Fruit fly (Drosophila melanogaster) whole organism, prepupa: ENCODE data around the gene CG15728.

ENCODE experiments used
- Blimp-1 ChIP-seq: fragments of 200-800 bp; sonication (Bioruptor generic); optimal IDR thresholded peaks from 3 replicates; lab custom pipeline; 2017; ENCODE audit warnings: missing biosample characterization, missing genetic modification characterization, mild to moderate bottlenecking, moderate library complexity, missing genetic modification reagents
- CG10631 ChIP-seq: fragments of 200-800 bp; sonication (Bioruptor generic); optimal IDR thresholded peaks from 2 replicates; lab custom pipeline; 2016; ENCODE audit warnings: missing biosample characterization, missing genetic modification characterization
- CG11294 ChIP-seq: fragments of 200-800 bp; sonication (Bioruptor generic); IDR thresholded peaks from 2 replicates; pipeline ENCODE4 v1.3.6; 2022; ENCODE audit warnings: missing biosample characterization, missing genetic modification characterization
- CG11902 ChIP-seq: fragments of 200-800 bp; sonication (Bioruptor generic); optimal IDR thresholded peaks from 3 replicates; lab custom pipeline; 2016; ENCODE audit warnings: missing biosample characterization, missing genetic modification characterization
- CG15336 ChIP-seq: fragments of 200-800 bp; sonication (Bioruptor generic); IDR thresholded peaks from 2 replicates; pipeline ENCODE4 v1.3.6; 2022; ENCODE audit warnings: missing biosample characterization, missing genetic modification characterization
- CG1621 ChIP-seq: fragments of 200-800 bp; sonication (Bioruptor generic); optimal IDR thresholded peaks from 3 replicates; lab custom pipeline; 2018; ENCODE audit warnings: missing biosample characterization, mild to moderate bottlenecking, missing genetic modification characterization
- CG16779 ChIP-seq: fragments of 200-800 bp; sonication (Bioruptor generic); optimal IDR thresholded peaks from 3 replicates; lab custom pipeline; 2017; ENCODE audit warnings: missing biosample characterization, mild to moderate bottlenecking, missing genetic modification characterization
- CG31627 ChIP-seq: fragments of 200-800 bp; sonication (Bioruptor generic); optimal IDR thresholded peaks from 3 replicates; lab custom pipeline; 2016; ENCODE audit warnings: missing biosample characterization, missing genetic modification characterization
- CG3919 ChIP-seq: fragments of 200-800 bp; sonication (Bioruptor generic); optimal IDR thresholded peaks from 3 replicates; lab custom pipeline; 2016; ENCODE audit warnings: missing biosample characterization, missing genetic modification characterization
- CG6163 ChIP-seq: fragments of 200-800 bp; sonication (Bioruptor generic); IDR thresholded peaks from 3 replicates; pipeline ENCODE4 v1.3.6; 2022; ENCODE audit warnings: missing biosample characterization, missing genetic modification characterization
- CG6276 ChIP-seq: fragments of 200-800 bp; sonication (Bioruptor generic); optimal IDR thresholded peaks from 2 replicates; lab custom pipeline; 2017; ENCODE audit warnings: missing biosample characterization, mild to moderate bottlenecking, missing genetic modification characterization
- CG6792 ChIP-seq: fragments of 200-800 bp; sonication (Bioruptor generic); optimal IDR thresholded peaks from 3 replicates; lab custom pipeline; 2016; ENCODE audit warnings: missing biosample characterization, missing genetic modification characterization
- CG6854 ChIP-seq: fragments of 200-800 bp; sonication (Bioruptor generic); optimal IDR thresholded peaks from 2 replicates; lab custom pipeline; 2017; ENCODE audit warnings: missing biosample characterization, mild to moderate bottlenecking, missing genetic modification characterization
- CG7368 ChIP-seq: fragments of 200-800 bp; sonication (Bioruptor generic); optimal IDR thresholded peaks from 3 replicates; lab custom pipeline; 2016; ENCODE audit warnings: missing biosample characterization, missing genetic modification characterization
- CG8119 ChIP-seq: fragments of 200-800 bp; sonication (Bioruptor generic); IDR thresholded peaks from 3 replicates; pipeline ENCODE4 v1.3.6; 2022; ENCODE audit warnings: missing biosample characterization, missing genetic modification characterization
- CG8632 ChIP-seq: fragments of 200-800 bp; sonication (Bioruptor generic); optimal IDR thresholded peaks from 3 replicates; lab custom pipeline; 2016; ENCODE audit warnings: missing biosample characterization, missing genetic modification characterization
- CG9139 ChIP-seq: fragments of 200-800 bp; sonication (Bioruptor generic); optimal IDR thresholded peaks from 3 replicates; lab custom pipeline; 2017; ENCODE audit warnings: missing biosample characterization, mild to moderate bottlenecking, missing genetic modification characterization
- Eip78C ChIP-seq: fragments of 200-800 bp; sonication (Bioruptor generic); peaks from one replicate; lab custom pipeline; 2016; ENCODE audit warnings: missing biosample characterization, missing genetic modification characterization
- Eip93F ChIP-seq: fragments of 200-800 bp; sonication (Bioruptor generic); optimal IDR thresholded peaks from 2 replicates; lab custom pipeline; 2016; ENCODE audit warnings: missing biosample characterization, mild to moderate bottlenecking, missing genetic modification characterization
- Ets21C ChIP-seq: fragments of 200-800 bp; sonication (Bioruptor generic); optimal IDR thresholded peaks from 3 replicates; lab custom pipeline; 2016; ENCODE audit warnings: missing biosample characterization, missing genetic modification characterization
- Ets96B ChIP-seq: fragments of 200-800 bp; optimal IDR thresholded peaks from 2 replicates; lab custom pipeline; 2019; ENCODE audit warnings: missing biosample characterization, mild to moderate bottlenecking, missing genetic modification characterization, moderate library complexity
- Hr38 ChIP-seq: sonication (Bioruptor generic); optimal IDR thresholded peaks from 2 replicates; lab custom pipeline; 2016; ENCODE audit warnings: missing biosample characterization, missing genetic modification characterization
- Hr39 ChIP-seq: fragments of 200-800 bp; sonication (Bioruptor generic); optimal IDR thresholded peaks from 2 replicates; lab custom pipeline; 2016; ENCODE audit warnings: missing biosample characterization, missing genetic modification characterization
- Met ChIP-seq: fragments of 200-800 bp; sonication (Bioruptor generic); optimal IDR thresholded peaks from 3 replicates; lab custom pipeline; 2016; ENCODE audit warnings: missing biosample characterization, missing genetic modification characterization
- OdsH ChIP-seq: fragments of 200-800 bp; sonication (Bioruptor generic); optimal IDR thresholded peaks from 3 replicates; lab custom pipeline; 2016; ENCODE audit warnings: missing biosample characterization, missing genetic modification characterization
- Smox ChIP-seq: fragments of 200-800 bp; sonication (Bioruptor generic); optimal IDR thresholded peaks from 3 replicates; lab custom pipeline; 2016; ENCODE audit warnings: missing biosample characterization, missing genetic modification characterization
- Sox102F ChIP-seq: fragments of 200-800 bp; sonication (Bioruptor generic); optimal IDR thresholded peaks from 2 replicates; lab custom pipeline; 2016; ENCODE audit warnings: missing biosample characterization, mild to moderate bottlenecking, missing genetic modification characterization
- Sox15 ChIP-seq: fragments of 200-800 bp; sonication (Bioruptor generic); optimal IDR thresholded peaks from 3 replicates; lab custom pipeline; 2016; ENCODE audit warnings: missing biosample characterization, missing genetic modification characterization
- acj6 ChIP-seq: fragments of 200-800 bp; sonication (Bioruptor generic); optimal IDR thresholded peaks from 3 replicates; lab custom pipeline; 2016; ENCODE audit warnings: missing biosample characterization, missing genetic modification characterization
- cyc ChIP-seq: fragments of 200-800 bp; sonication (Bioruptor generic); optimal IDR thresholded peaks from 3 replicates; lab custom pipeline; 2016; ENCODE audit warnings: missing biosample characterization, missing genetic modification characterization
- dac ChIP-seq: fragments of 200-800 bp; sonication (Bioruptor generic); optimal IDR thresholded peaks from 2 replicates; lab custom pipeline; 2017; ENCODE audit warnings: missing biosample characterization, mild to moderate bottlenecking, missing genetic modification characterization
- dsx ChIP-seq: fragments of 200-800 bp; optimal IDR thresholded peaks from 3 replicates; lab custom pipeline; 2019; ENCODE audit warnings: missing biosample characterization, mild to moderate bottlenecking, missing genetic modification characterization, moderate library complexity; ENCODE audit not compliant: poor library complexity, severe bottlenecking
- eg ChIP-seq: fragments of 200-800 bp; sonication (Bioruptor generic); IDR thresholded peaks from 3 replicates; pipeline ENCODE4 v1.3.6; 2022; ENCODE audit warnings: missing biosample characterization, missing genetic modification characterization
- esn ChIP-seq: fragments of 200-800 bp; sonication (Bioruptor generic); optimal IDR thresholded peaks from 2 replicates; lab custom pipeline; 2016; ENCODE audit warnings: missing biosample characterization, mild to moderate bottlenecking, missing genetic modification characterization, moderate library complexity
- fd59A ChIP-seq: fragments of 200-800 bp; sonication (Bioruptor generic); optimal IDR thresholded peaks from 2 replicates; lab custom pipeline; 2017; ENCODE audit warnings: missing biosample characterization, mild to moderate bottlenecking, missing genetic modification characterization, missing genetic modification reagents
- fkh ChIP-seq: fragments of 200-800 bp; sonication (Bioruptor generic); optimal IDR thresholded peaks from 3 replicates; lab custom pipeline; 2017; ENCODE audit warnings: missing biosample characterization, mild to moderate bottlenecking, missing genetic modification characterization, moderate library complexity
- lz ChIP-seq: fragments of 200-800 bp; sonication (Bioruptor generic); optimal IDR thresholded peaks from 3 replicates; lab custom pipeline; 2016; ENCODE audit warnings: missing biosample characterization, missing genetic modification characterization
- net ChIP-seq: fragments of 200-800 bp; sonication (Bioruptor generic); optimal IDR thresholded peaks from 3 replicates; lab custom pipeline; 2016; ENCODE audit warnings: missing biosample characterization, missing genetic modification characterization
- ss ChIP-seq, 2 experiments: fragments of 200-800 bp; sonication (Bioruptor generic); optimal IDR thresholded peaks; 2 replicates in 1 of 2; 3 replicates in 1 of 2; lab custom pipeline; 2017 to 2018; ENCODE audit warnings: mild to moderate bottlenecking in 2 of 2, missing biosample characterization in 2 of 2, missing genetic modification characterization in 2 of 2, moderate library complexity in 1 of 2
- svp ChIP-seq: fragments of 200-800 bp; sonication (Bioruptor generic); peaks from one replicate; lab custom pipeline; 2016; ENCODE audit warnings: missing biosample characterization, missing genetic modification characterization
- topi ChIP-seq: fragments of 200-800 bp; sonication (Bioruptor generic); optimal IDR thresholded peaks from 3 replicates; lab custom pipeline; 2016; ENCODE audit warnings: missing biosample characterization, missing genetic modification characterization
- vri ChIP-seq: fragments of 200-800 bp; sonication (Bioruptor generic); optimal IDR thresholded peaks from 3 replicates; lab custom pipeline; 2016; ENCODE audit warnings: missing biosample characterization, mild to moderate bottlenecking, missing genetic modification characterization

The CG15728 gene

dm6 chrX:12660030-12660630 lies 36.0 kb downstream of the CG15728 start (continued):
- TF ChIP-seq fd59A (GFP tag; lab: Kevin White, UChicago) (no peak), net (GFP tag; lab: Kevin White, UChicago) (no peak), Sox15 (GFP tag; lab: Kevin White, UChicago) (no peak), dsx (GFP tag; lab: Kevin White, UChicago) (peak; percentile 52), Met (GFP tag; lab: Kevin White, UChicago) (peak; percentile 20)

DNA sequence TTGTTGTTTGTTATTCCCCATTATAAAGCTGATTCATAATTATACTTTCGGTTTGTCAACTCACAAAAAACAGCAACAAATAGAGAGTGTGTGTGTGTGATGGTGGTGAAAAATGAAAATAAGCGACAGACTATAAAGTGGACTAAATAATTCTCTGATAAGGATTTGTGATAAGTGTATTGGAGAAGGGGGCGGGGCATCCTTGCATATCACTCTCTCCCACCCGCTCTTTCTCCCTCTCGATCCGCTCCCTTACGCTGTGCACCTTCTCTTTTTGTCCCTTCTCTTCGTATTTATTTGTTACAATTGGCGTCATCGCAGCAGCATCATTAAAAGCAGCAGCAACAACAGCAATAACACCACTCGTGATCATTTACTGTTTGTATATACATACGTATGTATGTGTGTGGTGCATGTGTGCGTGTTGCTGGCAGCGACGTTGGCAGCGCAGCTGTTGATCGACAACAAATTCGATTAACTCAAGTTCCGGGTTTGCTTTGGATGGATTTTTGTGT lies 37.4 kb downstream of the CG15728 start:
- TF ChIP-seq vri, result peak; percentile 70
- peak; percentile 36 for TF ChIP-seq cyc (GFP tag; lab: Kevin White, UChicago)
- peak; percentile 10 for TF ChIP-seq CG6792 (GFP tag; lab: Kevin White, UChicago)
- TF ChIP-seq dsx (GFP tag; lab: Kevin White, UChicago), result peak; percentile 34
- peak; percentile 72 for TF ChIP-seq fkh (GFP tag; lab: Kevin White, UChicago)
- peak; percentile 16; the same call in 2 of the 3 replicates for TF ChIP-seq CG6163 (GFP tag; lab: Robert Waterston, UW)
- no peak for TF ChIP-seq Eip93F
- TF ChIP-seq lz, result peak; percentile 6
- TF ChIP-seq Smox (GFP tag; lab: Kevin White, UChicago), result peak; percentile 16
- no peak for TF ChIP-seq Sox15 (GFP tag; lab: Kevin White, UChicago)
- TF ChIP-seq CG31627 (GFP tag; lab: Kevin White, UChicago), result peak; percentile 16
- TF ChIP-seq dac (GFP tag; lab: Kevin White, UChicago), result no peak
- TF ChIP-seq CG6854, result peak; percentile 6
- peak; percentile 50 for TF ChIP-seq esn (GFP tag; lab: Kevin White, UChicago)
- peak; percentile 18 for TF ChIP-seq Eip78C (GFP tag; lab: Kevin White, UChicago)
- no peak for TF ChIP-seq Hr38 (GFP tag; lab: Kevin White, UChicago)
- peak; percentile 35 for TF ChIP-seq Met (GFP tag; lab: Kevin White, UChicago)
- peak; percentile 36 for TF ChIP-seq Sox102F (GFP tag; lab: Kevin White, UChicago)
- no peak for TF ChIP-seq CG9139
- TF ChIP-seq CG15336 (GFP tag; lab: Robert Waterston, UW), result 0 out of 2 replicates have a peak, but pooled peaks have one; percentile 25
- TF ChIP-seq topi (GFP tag; lab: Kevin White, UChicago), result peak; percentile 30
- TF ChIP-seq ss (GFP tag; optimal IDR thresholded peaks at IDR 0.05; lab: Kevin White, UChicago), result peak; percentile 36 to 59
- TF ChIP-seq CG6276 (GFP tag; lab: Kevin White, UChicago), result no peak
- TF ChIP-seq Blimp-1, result peak; percentile 51
- TF ChIP-seq Hr39 (GFP tag; lab: Kevin White, UChicago), result peak; percentile 32
- TF ChIP-seq CG1621 (tag; lab: Kevin White, UChicago), result no peak
- TF ChIP-seq CG11294 (GFP tag; lab: Robert Waterston, UW), result no peak

- TF ChIP-seq CG7368 (GFP tag; lab: Kevin White, UChicago) (peak; percentile 37), Eip93F (peak; percentile 21), eg (GFP tag; lab: Robert Waterston, UW) (peak; percentile 52; the same call in 1 of the 3 replicates), OdsH (peak; percentile 56), Hr38 (GFP tag; lab: Kevin White, UChicago) (no peak), dsx (GFP tag; lab: Kevin White, UChicago) (peak; percentile 51), Ets21C (peak; percentile 46), CG8632 (GFP tag; lab: Kevin White, UChicago) (peak; percentile 69), net (GFP tag; lab: Kevin White, UChicago) (peak; percentile 35), CG3919 (GFP tag; lab: Kevin White, UChicago) (peak; percentile 53), CG10631 (GFP tag; lab: Kevin White, UChicago) (peak; percentile 75), Ets96B (tag; lab: Kevin White, UChicago) (peak; percentile 63), lz (peak; percentile 58), dac (GFP tag; lab: Kevin White, UChicago) (no peak), Blimp-1 (peak; percentile 70), cyc (GFP tag; lab: Kevin White, UChicago) (peak; percentile 28), CG11902 (GFP tag; lab: Kevin White, UChicago) (peak; percentile 37), svp (peak; percentile 77), CG8119 (peak; percentile 67), Met (GFP tag; lab: Kevin White, UChicago) (peak; percentile 71), Sox102F (GFP tag; lab: Kevin White, UChicago) (peak; percentile 47), esn (GFP tag; lab: Kevin White, UChicago) (peak; percentile 75), CG15336 (GFP tag; lab: Robert Waterston, UW) (peak; percentile 62), acj6 (GFP tag; lab: Kevin White, UChicago) (peak; percentile 68), CG6163 (GFP tag; lab: Robert Waterston, UW) (peak; percentile 38; the same call in 2 of the 3 replicates), CG16779 (tag; lab: Kevin White, UChicago) (no peak)
These were observed 38.8 kb downstream of the CG15728 start for dm6 chrX:12662679-12663463.
